Worm (Caenorhabditis elegans) whole organism, L1 larva: ENCODE data around the gene rpl-39.
A peak's percentile ranks its signal among the peaks of the same experiment; 100 is the strongest.

Experiments used
- C04F5.9 ChIP-seq: sonication (generic microtip); optimal IDR thresholded peaks from 2 replicates; lab custom pipeline; 2016; ENCODE audit warnings: missing genetic modification characterization, missing compliant biosample characterization
- C16A3.4 ChIP-seq: fragments of 150-350 bp; optimal IDR thresholded peaks from 2 replicates; lab custom pipeline; 2014; ENCODE audit warnings: missing biosample characterization, missing genetic modification characterization
- C34B4.2 ChIP-seq: sonication (generic microtip); optimal IDR thresholded peaks from 2 replicates; lab custom pipeline; 2017; ENCODE audit warnings: mild to moderate bottlenecking, missing genetic modification characterization, missing compliant biosample characterization
- F16B12.6 ChIP-seq: fragments of 150-350 bp; optimal IDR thresholded peaks from 2 replicates; lab custom pipeline; 2014; ENCODE audit warnings: missing biosample characterization, missing genetic modification characterization
- aha-1 ChIP-seq: fragments of 150-350 bp; optimal IDR thresholded peaks from 2 replicates; lab custom pipeline; 2014; ENCODE audit warnings: missing biosample characterization, missing genetic modification characterization
- aly-2 ChIP-seq: fragments of 150-350 bp; optimal IDR thresholded peaks from 2 replicates; lab custom pipeline; 2014; ENCODE audit warnings: missing biosample characterization, missing genetic modification characterization
- blmp-1 ChIP-seq: fragments of 150-350 bp; optimal IDR thresholded peaks from 2 replicates; lab custom pipeline; 2014; ENCODE audit warnings: missing biosample characterization, missing genetic modification characterization
- ceh-63 ChIP-seq: fragments of 200-800 bp; sonication (Bioruptor generic); optimal IDR thresholded peaks from 2 replicates; lab custom pipeline; 2018; ENCODE audit warnings: mild to moderate bottlenecking, missing genetic modification characterization, missing compliant biosample characterization
- ceh-8 ChIP-seq: fragments of 200-800 bp; sonication (Bioruptor generic); optimal IDR thresholded peaks from 2 replicates; lab custom pipeline; 2018; ENCODE audit warnings: mild to moderate bottlenecking, missing genetic modification characterization, moderate library complexity, missing compliant biosample characterization
- ceh-90 ChIP-seq: sonication (generic microtip); optimal IDR thresholded peaks from 2 replicates; lab custom pipeline; 2016; ENCODE audit warnings: missing genetic modification characterization, missing compliant biosample characterization
- ces-1 ChIP-seq: fragments of 150-350 bp; optimal IDR thresholded peaks from 2 replicates; lab custom pipeline; 2014; ENCODE audit warnings: missing biosample characterization, missing genetic modification reagents, missing genetic modification characterization
- dpl-1 ChIP-seq, 3 experiments: fragments of 150-350 bp in 2 of 3; sonication (generic microtip) in 1 of 3; optimal IDR thresholded peaks; 2 replicates each; lab custom pipeline; 2014 to 2017; ENCODE audit warnings: missing biosample characterization in 3 of 3, missing genetic modification characterization in 3 of 3, missing genetic modification reagents in 3 of 3
- dsc-1 ChIP-seq: sonication (generic microtip); optimal IDR thresholded peaks from 2 replicates; lab custom pipeline; 2016; ENCODE audit warnings: mild to moderate bottlenecking, missing genetic modification characterization, missing compliant biosample characterization
- efl-1 ChIP-seq, 4 experiments: fragments of 150-350 bp; optimal IDR thresholded peaks in 3 of 4; peaks in 1 of 4; 1 replicate in 1 of 4; 2 replicates in 3 of 4; lab custom pipeline; 2014; ENCODE audit warnings: missing biosample characterization in 2 of 4, missing genetic modification characterization in 2 of 4, missing genetic modification reagents in 2 of 4
- egl-13 ChIP-seq: sonication (generic microtip); optimal IDR thresholded peaks from 2 replicates; lab custom pipeline; 2016; ENCODE audit warnings: missing genotype, missing genetic modification reagents, missing genetic modification characterization, missing compliant biosample characterization
- egl-27 ChIP-seq, 2 experiments: fragments of 150-350 bp in 1 of 2; sonication (generic microtip); optimal IDR thresholded peaks; 3 replicates each; lab custom pipeline; 2017 to 2018; ENCODE audit warnings: missing biosample characterization in 2 of 2, missing genetic modification characterization in 2 of 2, missing genetic modification reagents in 2 of 2
- elt-3 ChIP-seq, 6 experiments: fragments of 150-350 bp in 1 of 6; sonication (generic microtip); optimal IDR thresholded peaks; 2 replicates each; lab custom pipeline; 2017 to 2018; ENCODE audit warnings: missing biosample characterization in 6 of 6, missing genetic modification characterization in 6 of 6, inconsistent platforms in 1 of 6
- fkh-8 ChIP-seq: sonication (generic microtip); optimal IDR thresholded peaks from 2 replicates; lab custom pipeline; 2016; ENCODE audit warnings: mild to moderate bottlenecking, missing genetic modification characterization, missing compliant biosample characterization
- lin-14 ChIP-seq: fragments of 200-800 bp; sonication (Bioruptor generic); optimal IDR thresholded peaks from 2 replicates; lab custom pipeline; 2018; ENCODE audit warnings: mild to moderate bottlenecking, missing genetic modification characterization, moderate library complexity, missing compliant biosample characterization
- lin-35 ChIP-seq, 2 experiments: fragments of 150-350 bp; optimal IDR thresholded peaks; 2 replicates each; lab custom pipeline; 2014; ENCODE audit warnings: missing biosample characterization in 2 of 2, missing genetic modification characterization in 2 of 2, missing genetic modification reagents in 2 of 2
- mdl-1 ChIP-seq, 2 experiments: fragments of 150-350 bp; optimal IDR thresholded peaks; 2 replicates each; lab custom pipeline; 2014 to 2017; ENCODE audit warnings: missing biosample characterization in 2 of 2, missing genetic modification characterization in 2 of 2, inconsistent platforms in 1 of 2
- mef-2 ChIP-seq: fragments of 150-350 bp; optimal IDR thresholded peaks from 2 replicates; lab custom pipeline; 2014; ENCODE audit warnings: missing biosample characterization, missing genetic modification characterization
- nhr-11 ChIP-seq: fragments of 150-350 bp; optimal IDR thresholded peaks from 2 replicates; lab custom pipeline; 2014; ENCODE audit warnings: missing biosample characterization, missing genetic modification characterization
- nhr-20 ChIP-seq: sonication (generic microtip); optimal IDR thresholded peaks from 2 replicates; lab custom pipeline; 2016; ENCODE audit warnings: mild to moderate bottlenecking, missing genetic modification characterization, missing compliant biosample characterization
- nhr-47 ChIP-seq: sonication (generic microtip); optimal IDR thresholded peaks from 2 replicates; lab custom pipeline; 2016; ENCODE audit warnings: mild to moderate bottlenecking, missing genetic modification characterization, moderate library complexity, missing compliant biosample characterization
- nhr-71 ChIP-seq: sonication (generic microtip); optimal IDR thresholded peaks from 2 replicates; lab custom pipeline; 2016; ENCODE audit warnings: mild to moderate bottlenecking, missing genetic modification characterization, moderate library complexity, missing compliant biosample characterization
- nhr-77 ChIP-seq: fragments of 150-350 bp; optimal IDR thresholded peaks from 2 replicates; lab custom pipeline; 2014; ENCODE audit warnings: missing biosample characterization, missing genetic modification characterization
- nhr-84 ChIP-seq: sonication (generic microtip); optimal IDR thresholded peaks from 2 replicates; lab custom pipeline; 2017; ENCODE audit warnings: missing biosample characterization, missing genetic modification characterization
- nhr-85 ChIP-seq: sonication (generic microtip); peaks from one replicate; lab custom pipeline; 2016; ENCODE audit warnings: missing genetic modification characterization, inconsistent platforms, missing compliant biosample characterization
- pag-3 ChIP-seq: sonication (generic microtip); optimal IDR thresholded peaks from 2 replicates; lab custom pipeline; 2017; ENCODE audit warnings: missing genetic modification characterization, mild to moderate bottlenecking, missing compliant biosample characterization, antibody characterized with exemption, borderline replicate concordance; ENCODE audit not compliant: insufficient read depth
- pax-3 ChIP-seq: fragments of 200-800 bp; sonication (Bioruptor generic); optimal IDR thresholded peaks from 2 replicates; lab custom pipeline; 2018; ENCODE audit warnings: mild to moderate bottlenecking, missing genetic modification characterization, moderate library complexity, missing compliant biosample characterization
- snpc-4 ChIP-seq: fragments of 150-350 bp; optimal IDR thresholded peaks from 2 replicates; lab custom pipeline; 2014; ENCODE audit warnings: missing biosample characterization, missing genetic modification characterization
- sox-4 ChIP-seq: sonication (generic microtip); optimal IDR thresholded peaks from 2 replicates; lab custom pipeline; 2016; ENCODE audit warnings: missing genetic modification characterization, missing compliant biosample characterization
- sptf-1 ChIP-seq: fragments of 150-350 bp; optimal IDR thresholded peaks from 2 replicates; lab custom pipeline; 2014; ENCODE audit warnings: missing biosample characterization, missing genetic modification characterization
- unc-130 ChIP-seq: fragments of 150-350 bp; optimal IDR thresholded peaks from 2 replicates; lab custom pipeline; 2017; ENCODE audit warnings: missing biosample characterization, missing genetic modification characterization, inconsistent platforms
- unc-62 ChIP-seq: fragments of 150-350 bp; optimal IDR thresholded peaks from 2 replicates; lab custom pipeline; 2014; ENCODE audit warnings: missing biosample characterization, missing genetic modification reagents, missing genetic modification characterization
- unc-86 ChIP-seq: sonication (generic microtip); optimal IDR thresholded peaks from 2 replicates; lab custom pipeline; 2016; ENCODE audit warnings: missing genetic modification characterization, missing compliant biosample characterization
- xbp-1 ChIP-seq: sonication (generic microtip); optimal IDR thresholded peaks from 2 replicates; lab custom pipeline; 2016; ENCODE audit warnings: missing genetic modification characterization, missing compliant biosample characterization
- ztf-4 ChIP-seq: fragments of 150-350 bp; optimal IDR thresholded peaks from 2 replicates; lab custom pipeline; 2014; ENCODE audit warnings: missing biosample characterization, missing genetic modification characterization

rpl-39 gene

DNA sequence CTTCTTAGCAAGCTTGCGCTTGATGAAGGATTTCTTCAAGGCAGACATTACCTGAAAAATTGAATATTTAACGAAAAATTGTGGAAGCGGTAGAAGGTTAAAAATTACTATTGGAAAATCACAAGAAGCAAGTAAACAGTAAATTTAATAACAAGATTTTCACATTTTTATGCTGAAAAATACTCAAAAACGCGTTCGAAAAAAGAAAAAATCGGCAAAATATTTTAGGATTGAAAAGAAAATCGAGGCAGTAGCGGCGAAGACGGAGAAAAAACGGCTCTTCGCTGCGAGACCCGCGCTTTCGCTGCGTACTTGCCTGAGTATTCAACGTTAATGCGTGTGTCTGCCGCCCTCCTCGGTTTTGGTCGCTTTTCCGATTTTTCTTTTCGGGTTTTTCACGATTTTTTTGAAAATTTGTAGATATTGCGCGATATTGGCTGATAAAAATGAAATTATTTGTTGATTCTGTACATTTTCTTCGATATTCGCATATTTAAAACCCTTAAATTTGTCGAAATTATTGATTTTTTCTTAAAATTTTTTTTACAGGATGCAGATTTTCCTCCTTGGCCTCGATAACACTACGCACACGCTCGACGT lies at the start of gene rpl-39, which contains the start of gene rps-30 (continued):
- TF ChIP-seq sptf-1 (tag; lab: Kevin White, UChicago) = no peak
- TF ChIP-seq pag-3 (tag; lab: Kevin White, UChicago) = no peak
- peak; percentile 87 for TF ChIP-seq nhr-85
- TF ChIP-seq fkh-8 = peak; percentile 85
- TF ChIP-seq egl-27 (tag; optimal IDR thresholded peaks at IDR 0.05; lab: Kevin White, UChicago) = no peak
- TF ChIP-seq ceh-8 (GFP tag; lab: Kevin White, UChicago) = no peak
- no peak for TF ChIP-seq ceh-63 (GFP tag; lab: Kevin White, UChicago)
- TF ChIP-seq aly-2 (tag; lab: Kevin White, UChicago) = peak; percentile 45
- TF ChIP-seq snpc-4 = peak; percentile 63
- peak; percentile 71 for TF ChIP-seq blmp-1 (tag; lab: Kevin White, UChicago)
- TF ChIP-seq aha-1 = peak; percentile 24
- TF ChIP-seq unc-86 (tag; lab: Kevin White, UChicago) = peak; percentile 60
- TF ChIP-seq F16B12.6 (tag; lab: Kevin White, UChicago) = peak; percentile 50
- no peak for TF ChIP-seq ceh-90 (tag; lab: Kevin White, UChicago)
- peak in 1 of 2 experiments; percentile 73 for TF ChIP-seq mdl-1 (tag; optimal IDR thresholded peaks at IDR 0.05; lab: Kevin White, UChicago)
- TF ChIP-seq nhr-84 = no peak
- peak; percentile 23 for TF ChIP-seq ztf-4
- TF ChIP-seq dpl-1 (GFP tag; optimal IDR thresholded peaks at IDR 0.05; lab: Kevin White, UChicago) = peak; percentile 77 to 80 (median 78)
- TF ChIP-seq nhr-77 (tag; lab: Kevin White, UChicago) = peak; percentile 62
- no peak for TF ChIP-seq ces-1
- no peak for TF ChIP-seq unc-62 (GFP tag; lab: Kevin White, UChicago)
- TF ChIP-seq lin-35 (GFP tag; optimal IDR thresholded peaks at IDR 0.05; lab: Kevin White, UChicago) = peak; percentile 82 to 90
- TF ChIP-seq unc-130 (tag; lab: Kevin White, UChicago) = peak; percentile 84
- TF ChIP-seq dsc-1 (tag; lab: Kevin White, UChicago) = peak; percentile 54
- TF ChIP-seq C04F5.9 (tag; lab: Kevin White, UChicago) = no peak
- TF ChIP-seq nhr-11 (tag; lab: Kevin White, UChicago) = peak; percentile 29
- peak; percentile 86 for TF ChIP-seq nhr-47
- TF ChIP-seq elt-3 (tag; optimal IDR thresholded peaks at IDR 0.05; lab: Kevin White, UChicago) = peak in 5 of 6 experiments; percentile 23 to 82 (median 61)
- TF ChIP-seq nhr-71 (tag; lab: Kevin White, UChicago) = peak; percentile 91
- TF ChIP-seq nhr-20 (tag; lab: Kevin White, UChicago) = peak; percentile 88
- TF ChIP-seq pax-3 (tag; lab: Kevin White, UChicago) = peak; percentile 54
- TF ChIP-seq C16A3.4 = peak; percentile 84

DNA sequence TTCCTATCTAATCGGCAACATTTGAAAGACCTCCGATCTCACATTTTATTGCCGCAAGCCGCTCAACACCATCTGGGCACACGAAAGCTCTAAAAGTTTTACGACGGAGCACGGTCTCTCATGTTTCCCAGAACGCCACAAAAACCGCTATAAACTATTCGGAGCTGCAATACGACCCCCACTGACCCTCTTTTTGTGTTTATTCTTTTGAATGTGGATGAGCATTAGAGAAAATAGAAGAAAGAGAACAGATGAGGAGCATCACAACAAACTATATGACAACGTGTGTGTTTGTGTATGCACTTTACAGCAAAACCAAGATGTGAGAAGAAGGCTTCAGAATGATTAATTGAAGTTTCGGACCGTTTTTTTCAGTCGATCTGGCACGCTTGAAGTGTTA lies 48.3 kb upstream of the rpl-39 start:
- TF ChIP-seq xbp-1 (tag; lab: Kevin White, UChicago) (no peak), C34B4.2 (tag; lab: Kevin White, UChicago) (no peak), mdl-1 (tag; optimal IDR thresholded peaks at IDR 0.05; lab: Kevin White, UChicago) (no peak), pag-3 (tag; lab: Kevin White, UChicago) (no peak), dsc-1 (tag; lab: Kevin White, UChicago) (peak; percentile 70), egl-13 (no peak), efl-1 (optimal IDR thresholded peaks at IDR 0.05; lab: Kevin White, UChicago) (no peak), efl-1 (GFP tag; optimal IDR thresholded peaks at IDR 0.05 in 1 of 2; lab: Kevin White, UChicago) (peak in 1 of 2 experiments; percentile 72), mef-2 (tag; lab: Kevin White, UChicago) (no peak), sox-4 (tag; lab: Kevin White, UChicago) (no peak), lin-14 (no peak)
- TF ChIP-seq, all 84 proteins: peak for 2
